Worm (Caenorhabditis elegans) whole organism, young adult: ENCODE measurements around the gene C45G9.8.

Experiments
- B0019.2 ChIP-seq: fragments of 200-800 bp; sonication (Bioruptor generic); conservative IDR thresholded peaks from 2 replicates; pipeline ENCODE4 v1.3.6; 2022; ENCODE audit warnings: missing genetic modification reagents, missing genetic modification characterization, missing compliant biosample characterization
- B0035.1 ChIP-seq: sonication (generic microtip); optimal IDR thresholded peaks from 2 replicates; lab custom pipeline; 2016; ENCODE audit warnings: missing genetic modification characterization, mild to moderate bottlenecking, missing compliant biosample characterization, missing genotype, missing genetic modification reagents
- B0261.1 ChIP-seq: sonication (generic microtip); optimal IDR thresholded peaks from 2 replicates; lab custom pipeline; 2016; ENCODE audit warnings: mild to moderate bottlenecking, missing genetic modification characterization, moderate library complexity, missing compliant biosample characterization
- C06A6.2 ChIP-seq: fragments of 200-800 bp; sonication (Bioruptor generic); conservative IDR thresholded peaks from 2 replicates; pipeline ENCODE4 v1.3.6; 2022; ENCODE audit warnings: missing genetic modification characterization, missing compliant biosample characterization
- C17E4.6 ChIP-seq: fragments of 200-800 bp; sonication (Bioruptor generic); IDR thresholded peaks from 2 replicates; pipeline ENCODE4 v1.3.6; 2022; ENCODE audit warnings: missing genetic modification reagents, missing genetic modification characterization, missing compliant biosample characterization
- D2030.7 ChIP-seq: fragments of 200-800 bp; sonication (Bioruptor generic); IDR thresholded peaks from 2 replicates; pipeline ENCODE4 v1.3.6; 2022; ENCODE audit warnings: missing genetic modification reagents, missing genetic modification characterization, missing compliant biosample characterization
- F33H1.4 ChIP-seq: fragments of 200-800 bp; sonication (Bioruptor generic); IDR thresholded peaks from 2 replicates; pipeline ENCODE4 v1.3.6; 2022; ENCODE audit warnings: missing genetic modification reagents, missing genetic modification characterization, missing compliant biosample characterization
- F57C9.4 ChIP-seq: sonication (generic microtip); optimal IDR thresholded peaks from 2 replicates; lab custom pipeline; 2017; ENCODE audit warnings: mild to moderate bottlenecking, missing genetic modification characterization, missing compliant biosample characterization
- K11D2.4 ChIP-seq: fragments of 200-800 bp; sonication (Bioruptor generic); IDR thresholded peaks from 2 replicates; pipeline ENCODE4 v1.3.6; 2022; ENCODE audit warnings: missing genetic modification reagents, missing genetic modification characterization, missing compliant biosample characterization
- T07F8.4 ChIP-seq: sonication (generic microtip); optimal IDR thresholded peaks from 2 replicates; lab custom pipeline; 2016; ENCODE audit warnings: mild to moderate bottlenecking, missing genetic modification characterization, moderate library complexity, missing compliant biosample characterization
- T26A5.8 ChIP-seq: sonication (generic microtip); optimal IDR thresholded peaks from 2 replicates; lab custom pipeline; 2016; ENCODE audit warnings: missing genetic modification characterization, missing compliant biosample characterization
- Y53G8AR.9 ChIP-seq: fragments of 200-800 bp; sonication (Bioruptor generic); conservative IDR thresholded peaks from 2 replicates; pipeline ENCODE4 v1.3.6; 2022; ENCODE audit warnings: missing genetic modification reagents, missing genetic modification characterization, missing compliant biosample characterization
- aptf-3 ChIP-seq: fragments of 200-800 bp; sonication (Bioruptor generic); IDR thresholded peaks from 2 replicates; pipeline ENCODE4 v1.3.6; 2022; ENCODE audit warnings: missing genetic modification characterization, missing compliant biosample characterization
- attf-3 ChIP-seq: fragments of 200-800 bp; sonication (Bioruptor generic); conservative IDR thresholded peaks from 2 replicates; pipeline ENCODE4 v1.3.6; 2022; ENCODE audit warnings: missing genetic modification reagents, missing genetic modification characterization, missing compliant biosample characterization
- bed-1 ChIP-seq: fragments of 200-800 bp; sonication (Bioruptor generic); IDR thresholded peaks from 2 replicates; pipeline ENCODE4 v1.3.6; 2022; ENCODE audit warnings: missing genetic modification reagents, missing genetic modification characterization, missing compliant biosample characterization
- bed-2 ChIP-seq: fragments of 200-800 bp; sonication (Bioruptor generic); IDR thresholded peaks from 2 replicates; pipeline ENCODE4 v1.3.6; 2022; ENCODE audit warnings: missing genetic modification reagents, missing genetic modification characterization, missing compliant biosample characterization
- cebp-2 ChIP-seq: fragments of 200-800 bp; sonication (Bioruptor generic); IDR thresholded peaks from 2 replicates; pipeline ENCODE4 v1.3.6; 2022; ENCODE audit warnings: missing genetic modification characterization, missing compliant biosample characterization
- dpff-1 ChIP-seq: sonication (generic microtip); optimal IDR thresholded peaks from 2 replicates; lab custom pipeline; 2017; ENCODE audit warnings: mild to moderate bottlenecking, missing genetic modification characterization, missing compliant biosample characterization
- dpl-1 ChIP-seq: fragments of 150-350 bp; optimal IDR thresholded peaks from 2 replicates; lab custom pipeline; 2014; ENCODE audit warnings: missing biosample characterization, missing genetic modification reagents, missing genetic modification characterization
- egrh-3 ChIP-seq: fragments of 200-800 bp; sonication (Bioruptor generic); IDR thresholded peaks from 2 replicates; pipeline ENCODE4 v1.3.6; 2022; ENCODE audit warnings: missing genetic modification reagents, missing genetic modification characterization, missing compliant biosample characterization
- fkh-3 ChIP-seq: sonication (generic microtip); optimal IDR thresholded peaks from 2 replicates; lab custom pipeline; 2016; ENCODE audit warnings: mild to moderate bottlenecking, missing genetic modification characterization, missing compliant biosample characterization
- hrde-1 ChIP-seq: sonication (generic microtip); optimal IDR thresholded peaks from 2 replicates; lab custom pipeline; 2016; ENCODE audit warnings: missing genetic modification characterization, mild to moderate bottlenecking, missing compliant biosample characterization, moderate library complexity, missing genotype, missing genetic modification reagents, borderline replicate concordance
- hsf-1 ChIP-seq: fragments of 200-800 bp; sonication (Bioruptor generic); IDR thresholded peaks from 2 replicates; pipeline ENCODE4 v1.3.6; 2022; ENCODE audit warnings: missing genetic modification reagents, missing genetic modification characterization, missing compliant biosample characterization
- let-526 ChIP-seq: fragments of 200-800 bp; sonication (Bioruptor generic); IDR thresholded peaks from 2 replicates; pipeline ENCODE4 v1.3.6; 2022; ENCODE audit warnings: missing genetic modification reagents, missing genetic modification characterization, missing compliant biosample characterization
- lsy-27 ChIP-seq: sonication (generic microtip); optimal IDR thresholded peaks from 2 replicates; lab custom pipeline; 2017; ENCODE audit warnings: missing genetic modification characterization, mild to moderate bottlenecking, missing compliant biosample characterization, antibody characterized with exemption, missing genotype, borderline replicate concordance; ENCODE audit not compliant: insufficient read depth
- madf-10 ChIP-seq: sonication (generic microtip); optimal IDR thresholded peaks from 2 replicates; lab custom pipeline; 2016; ENCODE audit warnings: mild to moderate bottlenecking, missing genetic modification characterization, missing compliant biosample characterization
- madf-3 ChIP-seq: fragments of 200-800 bp; sonication (Bioruptor generic); IDR thresholded peaks from 2 replicates; pipeline ENCODE4 v1.3.6; 2022; ENCODE audit warnings: missing genetic modification reagents, missing genetic modification characterization, missing compliant biosample characterization
- madf-8 ChIP-seq: fragments of 200-800 bp; sonication (Bioruptor generic); conservative IDR thresholded peaks from 2 replicates; pipeline ENCODE4 v1.3.6; 2022; ENCODE audit warnings: missing genetic modification reagents, missing genetic modification characterization, missing compliant biosample characterization
- mcd-1 ChIP-seq: fragments of 200-800 bp; sonication (Bioruptor generic); IDR thresholded peaks from 2 replicates; pipeline ENCODE4 v1.3.6; 2022; ENCODE audit warnings: missing genetic modification reagents, missing genetic modification characterization, missing compliant biosample characterization
- mel-28 ChIP-seq: sonication (generic microtip); optimal IDR thresholded peaks from 2 replicates; lab custom pipeline; 2016; ENCODE audit warnings: borderline replicate concordance, mild to moderate bottlenecking, missing genetic modification characterization, missing compliant biosample characterization
- mes-4 ChIP-seq: sonication (generic microtip); optimal IDR thresholded peaks from 2 replicates; lab custom pipeline; 2016; ENCODE audit warnings: missing genotype, missing genetic modification characterization, missing compliant biosample characterization
- mxl-1 ChIP-seq: sonication (generic microtip); optimal IDR thresholded peaks from 2 replicates; lab custom pipeline; 2016; ENCODE audit warnings: missing genetic modification characterization, missing compliant biosample characterization
- nfyb-1 ChIP-seq: fragments of 200-800 bp; sonication (Bioruptor generic); IDR thresholded peaks from 2 replicates; pipeline ENCODE4 v1.3.6; 2022; ENCODE audit warnings: missing genetic modification reagents, missing genetic modification characterization, missing compliant biosample characterization
- nhr-27 ChIP-seq: fragments of 200-800 bp; sonication (Bioruptor generic); optimal IDR thresholded peaks from 2 replicates; lab custom pipeline; 2018; ENCODE audit warnings: mild to moderate bottlenecking, missing genetic modification characterization, moderate library complexity, missing compliant biosample characterization
- nhr-80 ChIP-seq: sonication (generic microtip); optimal IDR thresholded peaks from 2 replicates; lab custom pipeline; 2016; ENCODE audit warnings: missing genetic modification characterization, missing compliant biosample characterization
- pbrm-1 ChIP-seq: fragments of 200-800 bp; sonication (Bioruptor generic); IDR thresholded peaks from 2 replicates; pipeline ENCODE4 v1.3.6; 2022; ENCODE audit warnings: missing genetic modification reagents, missing genetic modification characterization, missing compliant biosample characterization
- rec-8 ChIP-seq, 2 experiments: sonication (generic microtip); optimal IDR thresholded peaks; 2 replicates each; lab custom pipeline; 2016; ENCODE audit warnings: mild to moderate bottlenecking in 2 of 2, missing genetic modification characterization in 2 of 2, missing genetic modification reagents in 2 of 2, missing genotype in 2 of 2, missing biosample characterization in 1 of 2, missing compliant biosample characterization in 1 of 2, moderate library complexity in 1 of 2
- sea-2 ChIP-seq: fragments of 200-800 bp; sonication (Bioruptor generic); IDR thresholded peaks from 2 replicates; pipeline ENCODE4 v1.3.6; 2022; ENCODE audit warnings: missing genetic modification characterization, missing compliant biosample characterization
- snpc-4 ChIP-seq, 5 experiments: fragments of 150-350 bp in 1 of 5; sonication (generic microtip) in 4 of 5; optimal IDR thresholded peaks; 2 replicates each; lab custom pipeline; 2014 to 2018; ENCODE audit warnings: missing genetic modification characterization in 5 of 5, missing biosample characterization in 3 of 5, antibody characterized with exemption in 2 of 5, mild to moderate bottlenecking in 2 of 5, missing compliant biosample characterization in 2 of 5, missing genotype in 2 of 5, moderate library complexity in 2 of 5, missing genetic modification reagents in 1 of 5
- somi-1 ChIP-seq: fragments of 200-800 bp; sonication (Bioruptor generic); optimal IDR thresholded peaks from 2 replicates; lab custom pipeline; 2018; ENCODE audit warnings: mild to moderate bottlenecking, missing genetic modification characterization, missing compliant biosample characterization
- tbp1 ChIP-seq: fragments of 200-800 bp; sonication (Bioruptor generic); optimal IDR thresholded peaks from 2 replicates; lab custom pipeline; 2018; ENCODE audit warnings: mild to moderate bottlenecking, missing genetic modification characterization, missing compliant biosample characterization
- tbx-9 ChIP-seq: sonication (generic microtip); optimal IDR thresholded peaks from 2 replicates; lab custom pipeline; 2016; ENCODE audit warnings: borderline replicate concordance, missing genetic modification characterization, inconsistent platforms, missing compliant biosample characterization
- tlf-1 ChIP-seq: fragments of 200-800 bp; sonication (Bioruptor generic); optimal IDR thresholded peaks from 2 replicates; lab custom pipeline; 2018; ENCODE audit warnings: mild to moderate bottlenecking, missing genetic modification characterization, missing compliant biosample characterization
- unc-130 ChIP-seq: sonication (generic microtip); optimal IDR thresholded peaks from 2 replicates; lab custom pipeline; 2016; ENCODE audit warnings: missing genetic modification reagents, missing genetic modification characterization, missing compliant biosample characterization
- xnd-1 ChIP-seq: sonication (generic microtip); optimal IDR thresholded peaks from 2 replicates; lab custom pipeline; 2016; ENCODE audit warnings: missing genotype, missing genetic modification reagents, missing genetic modification characterization, missing compliant biosample characterization
- zfh-2 ChIP-seq: fragments of 200-800 bp; sonication (Bioruptor generic); conservative IDR thresholded peaks from 2 replicates; pipeline ENCODE4 v1.3.6; 2022; ENCODE audit warnings: missing genetic modification reagents, missing genetic modification characterization, missing compliant biosample characterization
- zim-3 ChIP-seq: sonication (generic microtip); optimal IDR thresholded peaks from 2 replicates; lab custom pipeline; 2017; ENCODE audit warnings: mild to moderate bottlenecking, missing genetic modification characterization, moderate library complexity, missing compliant biosample characterization
- ztf-26 ChIP-seq: sonication (generic microtip); optimal IDR thresholded peaks from 2 replicates; lab custom pipeline; 2017; ENCODE audit warnings: missing genetic modification characterization, missing compliant biosample characterization

The C45G9.8 gene

ce11 chrIII:5013915-5014346 lies 39.5 kb downstream of the C45G9.8 start (continued):
- TF ChIP-seq zfh-2 (GFP tag; lab: Robert Waterston, UW), result peak; percentile 96
- TF ChIP-seq mcd-1 (GFP tag; lab: Robert Waterston, UW), result peak; percentile 62
- no peak for TF ChIP-seq B0019.2 (GFP tag; lab: Robert Waterston, UW)
- TF ChIP-seq dpff-1 (tag; lab: Kevin White, UChicago), result no peak
- TF ChIP-seq fkh-3 (tag; lab: Kevin White, UChicago), result no peak
- no peak for TF ChIP-seq unc-130 (GFP tag; lab: Kevin White, UChicago)
- no peak for TF ChIP-seq hrde-1 (tag; lab: Kevin White, UChicago)
- TF ChIP-seq bed-2, result 0 out of 2 replicates have a peak, but pooled peaks have one; percentile 74
- no peak for TF ChIP-seq mes-4 (tag; lab: Kevin White, UChicago)
- TF ChIP-seq nhr-80 (tag; lab: Kevin White, UChicago), result peak; percentile 84
- TF ChIP-seq nhr-27 (tag; lab: Kevin White, UChicago), result no peak
- TF ChIP-seq hsf-1, result no peak
- TF ChIP-seq cebp-2 (GFP tag; lab: Robert Waterston, UW), result 0 out of 2 replicates have a peak, but pooled peaks have one; percentile 13
- no peak for TF ChIP-seq xnd-1 (tag; lab: Kevin White, UChicago)
- 0 out of 2 replicates have a peak, but pooled peaks have one; percentile 39 for TF ChIP-seq K11D2.4 (GFP tag; lab: Robert Waterston, UW)
- TF ChIP-seq Y53G8AR.9 (GFP tag; lab: Robert Waterston, UW), result no peak
- TF ChIP-seq rec-8 (tag; optimal IDR thresholded peaks at IDR 0.05; lab: Kevin White, UChicago), result no peak
- TF ChIP-seq C17E4.6 (GFP tag; lab: Robert Waterston, UW), result peak; percentile 66; the same call in 1 of the 2 replicates
- TF ChIP-seq T26A5.8, result no peak
- no peak for TF ChIP-seq bed-1
- peak; percentile 48 for TF ChIP-seq egrh-3
- TF ChIP-seq attf-3 (GFP tag; lab: Robert Waterston, UW), result no peak
- no peak for TF ChIP-seq madf-8 (GFP tag; lab: Robert Waterston, UW)
- TF ChIP-seq T07F8.4 (tag; lab: Kevin White, UChicago), result no peak
- TF ChIP-seq B0035.1 (tag; lab: Kevin White, UChicago), result peak; percentile 24
- no peak for TF ChIP-seq snpc-4 (GFP tag; optimal IDR thresholded peaks at IDR 0.05; lab: Kevin White, UChicago)
- TF ChIP-seq snpc-4 (tag; optimal IDR thresholded peaks at IDR 0.05; lab: Kevin White, UChicago), result peak; percentile 14 to 63 (median 37)
- TF ChIP-seq nfyb-1, result peak; percentile 77; the same call in 1 of the 2 replicates
- TF ChIP-seq zim-3, result no peak
- TF ChIP-seq somi-1, result peak; percentile 59
- peak; percentile 55 for TF ChIP-seq tbp1 (GFP tag; lab: Kevin White, UChicago)
- peak; percentile 55; the same call in 1 of the 2 replicates for TF ChIP-seq pbrm-1 (GFP tag; lab: Robert Waterston, UW)
- no peak for TF ChIP-seq B0261.1 (tag; lab: Kevin White, UChicago)
- no peak for TF ChIP-seq aptf-3
- no peak for TF ChIP-seq D2030.7 (GFP tag; lab: Robert Waterston, UW)
- no peak for TF ChIP-seq tlf-1
- peak; percentile 76 for TF ChIP-seq ztf-26
- TF ChIP-seq mxl-1, result no peak
- no peak for TF ChIP-seq sea-2
- TF ChIP-seq lsy-27, result no peak
- TF ChIP-seq madf-10 (tag; lab: Kevin White, UChicago), result peak; percentile 73
- TF ChIP-seq let-526 (GFP tag; lab: Robert Waterston, UW), result 0 out of 2 replicates have a peak, but pooled peaks have one; percentile 49
- no peak; the same call in 1 of the 2 replicates for TF ChIP-seq C06A6.2 (GFP tag; lab: Robert Waterston, UW)
- TF ChIP-seq F33H1.4, result 0 out of 2 replicates have a peak, but pooled peaks have one; percentile 12
- no peak for TF ChIP-seq tbx-9 (tag; lab: Kevin White, UChicago)
- TF ChIP-seq mel-28 (tag; lab: Kevin White, UChicago), result no peak
- TF ChIP-seq dpl-1, result no peak
- no peak for TF ChIP-seq F57C9.4
- TF ChIP-seq madf-3 (GFP tag; lab: Robert Waterston, UW), result no peak
